Fruit fly (Drosophila melanogaster) whole organism, embryonic: ENCODE measurements around the gene Gga.
A peak's percentile ranks its signal among the peaks of the same experiment; 100 is the strongest.

Source experiments
- Antp ChIP-seq: fragments of 200-800 bp; sonication (Bioruptor generic); optimal IDR thresholded peaks from 3 replicates; lab custom pipeline; 2016; ENCODE audit warnings: missing biosample characterization, missing genetic modification characterization
- Blimp-1 ChIP-seq: fragments of 200-800 bp; sonication (Bioruptor generic); optimal IDR thresholded peaks from 3 replicates; lab custom pipeline; 2018; ENCODE audit warnings: missing biosample characterization, missing genetic modification characterization, mild to moderate bottlenecking, moderate library complexity, missing genetic modification reagents
- C15 ChIP-seq: fragments of 200-800 bp; sonication (Bioruptor generic); IDR thresholded peaks from 3 replicates; pipeline ENCODE4 v1.3.6; 2022; ENCODE audit warnings: missing biosample characterization, missing genetic modification characterization
- CG11093 ChIP-seq: fragments of 200-800 bp; sonication (Bioruptor generic); IDR thresholded peaks from 3 replicates; pipeline ENCODE4 v1.3.6; 2022; ENCODE audit warnings: missing biosample characterization, missing genetic modification characterization
- CG11398 ChIP-seq: fragments of 200-800 bp; sonication (Bioruptor generic); optimal IDR thresholded peaks from 2 replicates; lab custom pipeline; 2016; ENCODE audit warnings: missing biosample characterization, missing genetic modification characterization
- CG13287 ChIP-seq: fragments of 200-800 bp; sonication (Bioruptor generic); IDR thresholded peaks from 2 replicates; pipeline ENCODE4 v1.3.6; 2022; ENCODE audit warnings: missing biosample characterization, missing genetic modification characterization; ENCODE audit not compliant: partially characterized antibody
- CG13894 ChIP-seq: fragments of 200-800 bp; sonication (Bioruptor generic); optimal IDR thresholded peaks from 3 replicates; lab custom pipeline; 2018; ENCODE audit warnings: missing biosample characterization, mild to moderate bottlenecking, missing genetic modification characterization, moderate library complexity
- CG14965 ChIP-seq: fragments of 200-800 bp; sonication (Bioruptor generic); optimal IDR thresholded peaks from 2 replicates; lab custom pipeline; 2016; ENCODE audit warnings: missing biosample characterization, missing genetic modification characterization, borderline replicate concordance
- CG17359 ChIP-seq: fragments of 200-800 bp; sonication (Bioruptor generic); optimal IDR thresholded peaks from 3 replicates; lab custom pipeline; 2018; ENCODE audit warnings: missing biosample characterization, mild to moderate bottlenecking, missing genetic modification characterization, moderate library complexity
- CG17361 ChIP-seq: fragments of 200-800 bp; sonication (Bioruptor generic); IDR thresholded peaks from 3 replicates; pipeline ENCODE4 v1.3.6; 2022; ENCODE audit warnings: missing biosample characterization, missing genetic modification characterization
- CG2120 ChIP-seq: fragments of 200-800 bp; sonication (Bioruptor generic); optimal IDR thresholded peaks from 3 replicates; lab custom pipeline; 2016; ENCODE audit warnings: missing biosample characterization, missing genetic modification characterization
- CG4424 ChIP-seq: fragments of 200-800 bp; sonication (Bioruptor generic); optimal IDR thresholded peaks from 3 replicates; lab custom pipeline; 2016; ENCODE audit warnings: missing biosample characterization, missing genetic modification characterization
- CG8089 ChIP-seq: fragments of 200-800 bp; sonication (Bioruptor generic); optimal IDR thresholded peaks from 3 replicates; lab custom pipeline; 2016; ENCODE audit warnings: missing biosample characterization, missing genetic modification characterization
- CG9727 ChIP-seq: fragments of 200-800 bp; sonication (Bioruptor generic); optimal IDR thresholded peaks from 3 replicates; lab custom pipeline; 2017; ENCODE audit warnings: missing biosample characterization, mild to moderate bottlenecking, missing genetic modification characterization
- CG9876 ChIP-seq: fragments of 200-800 bp; sonication (Bioruptor generic); optimal IDR thresholded peaks from 2 replicates; lab custom pipeline; 2016; ENCODE audit warnings: missing biosample characterization, missing genetic modification characterization
- Dbx ChIP-seq: fragments of 200-800 bp; sonication (Bioruptor generic); IDR thresholded peaks from 3 replicates; pipeline ENCODE4 v1.3.6; 2022; ENCODE audit warnings: missing biosample characterization, missing genetic modification characterization
- Dip2 ChIP-seq: fragments of 200-800 bp; sonication (Bioruptor generic); IDR thresholded peaks from 2 replicates; pipeline ENCODE4 v1.3.6; 2022; ENCODE audit warnings: missing biosample characterization, missing genetic modification characterization
- MESR4 ChIP-seq: fragments of 200-800 bp; sonication (Bioruptor generic); optimal IDR thresholded peaks from 2 replicates; lab custom pipeline; 2018; ENCODE audit warnings: missing biosample characterization, mild to moderate bottlenecking, missing genetic modification characterization, moderate library complexity
- MTF-1 ChIP-seq: fragments of 200-800 bp; sonication (Bioruptor generic); optimal IDR thresholded peaks from 2 replicates; lab custom pipeline; 2018; ENCODE audit warnings: missing biosample characterization, mild to moderate bottlenecking, missing genetic modification characterization, borderline replicate concordance
- Nf-YA ChIP-seq: fragments of 200-800 bp; sonication (Bioruptor generic); IDR thresholded peaks from 2 replicates; pipeline ENCODE4 v1.3.6; 2022; ENCODE audit warnings: missing biosample characterization, missing genetic modification characterization
- Opbp ChIP-seq: fragments of 200-800 bp; sonication (Bioruptor generic); IDR thresholded peaks from 3 replicates; pipeline ENCODE4 v1.3.6; 2022; ENCODE audit warnings: missing biosample characterization, missing genetic modification characterization; ENCODE audit not compliant: partially characterized antibody
- Sin3A ChIP-seq: fragments of >200 bp; optimal IDR thresholded peaks from 2 replicates; lab custom pipeline; 2018
- Sox102F ChIP-seq: fragments of 200-800 bp; sonication (Bioruptor generic); optimal IDR thresholded peaks from 2 replicates; lab custom pipeline; 2018; ENCODE audit warnings: missing biosample characterization, mild to moderate bottlenecking, missing genetic modification characterization, moderate library complexity
- Sry-δ ChIP-seq: fragments of 200-800 bp; sonication (Bioruptor generic); optimal IDR thresholded peaks from 2 replicates; lab custom pipeline; 2016; ENCODE audit warnings: missing biosample characterization, missing genetic modification characterization
- TFAM ChIP-seq: fragments of 200-800 bp; sonication (Bioruptor generic); optimal IDR thresholded peaks from 2 replicates; lab custom pipeline; 2017; ENCODE audit warnings: missing biosample characterization, missing genetic modification characterization, inconsistent platforms
- ab ChIP-seq: fragments of 200-800 bp; sonication (Bioruptor generic); optimal IDR thresholded peaks from 2 replicates; lab custom pipeline; 2016; ENCODE audit warnings: missing biosample characterization, missing genetic modification characterization
- ac ChIP-seq: fragments of 200-800 bp; sonication (Bioruptor generic); optimal IDR thresholded peaks from 3 replicates; lab custom pipeline; 2017; ENCODE audit warnings: missing biosample characterization, mild to moderate bottlenecking, missing genetic modification characterization
- bsh ChIP-seq, 2 experiments: fragments of 200-800 bp; sonication (Bioruptor generic); optimal IDR thresholded peaks; 2 replicates each; lab custom pipeline; 2017 to 2018; ENCODE audit warnings: mild to moderate bottlenecking in 2 of 2, missing biosample characterization in 2 of 2, missing genetic modification characterization in 2 of 2, moderate library complexity in 1 of 2
- btn ChIP-seq: fragments of 200-800 bp; sonication (Bioruptor generic); optimal IDR thresholded peaks from 2 replicates; lab custom pipeline; 2016; ENCODE audit warnings: missing biosample characterization, missing genetic modification characterization
- caup ChIP-seq: fragments of 200-800 bp; sonication (Bioruptor generic); optimal IDR thresholded peaks from 3 replicates; lab custom pipeline; 2017; ENCODE audit warnings: missing biosample characterization, mild to moderate bottlenecking, missing genetic modification characterization, moderate library complexity; ENCODE audit not compliant: severe bottlenecking
- crc ChIP-seq: fragments of 200-800 bp; sonication (Bioruptor generic); optimal IDR thresholded peaks from 2 replicates; lab custom pipeline; 2016; ENCODE audit warnings: missing biosample characterization, missing genetic modification characterization
- cwo ChIP-seq: fragments of 200-800 bp; sonication (Bioruptor generic); optimal IDR thresholded peaks from 3 replicates; lab custom pipeline; 2017; ENCODE audit warnings: missing biosample characterization, missing genetic modification characterization, mild to moderate bottlenecking, moderate library complexity, missing genetic modification reagents
- dati ChIP-seq: fragments of 200-800 bp; sonication (Bioruptor generic); IDR thresholded peaks from 2 replicates; pipeline ENCODE4 v1.3.6; 2022; ENCODE audit warnings: missing biosample characterization, missing genetic modification characterization
- disco-r ChIP-seq: fragments of 200-800 bp; sonication (Bioruptor generic); optimal IDR thresholded peaks from 2 replicates; lab custom pipeline; 2016; ENCODE audit warnings: missing biosample characterization, missing genetic modification characterization
- fd3F ChIP-seq: fragments of 200-800 bp; sonication (Bioruptor generic); optimal IDR thresholded peaks from 2 replicates; lab custom pipeline; 2018; ENCODE audit warnings: missing biosample characterization, mild to moderate bottlenecking, missing genetic modification characterization, moderate library complexity
- fu2 ChIP-seq: fragments of 200-800 bp; sonication (Bioruptor generic); optimal IDR thresholded peaks from 2 replicates; lab custom pipeline; 2016; ENCODE audit warnings: missing biosample characterization, missing genetic modification characterization
- hkb ChIP-seq, 2 experiments: fragments of 200-800 bp in 1 of 2; fragments of >200 bp in 1 of 2; sonication (Bioruptor generic) in 1 of 2; IDR thresholded peaks in 1 of 2; optimal IDR thresholded peaks in 1 of 2; 2 replicates each; pipeline versions ENCODE4 v1.3.6 to Lab custom; 2017 to 2022; ENCODE audit warnings: missing biosample characterization in 1 of 2, missing genetic modification characterization in 1 of 2
- jing ChIP-seq: fragments of 200-800 bp; sonication (Bioruptor generic); optimal IDR thresholded peaks from 2 replicates; lab custom pipeline; 2018; ENCODE audit warnings: missing biosample characterization, mild to moderate bottlenecking, missing genetic modification characterization
- kay ChIP-seq: fragments of 200-800 bp; sonication (Bioruptor generic); optimal IDR thresholded peaks from 2 replicates; lab custom pipeline; 2016; ENCODE audit warnings: missing biosample characterization, missing genetic modification characterization
- lov ChIP-seq, 2 experiments: fragments of 200-800 bp in 1 of 2; fragments of >200 bp in 1 of 2; sonication (Bioruptor generic) in 1 of 2; IDR thresholded peaks in 1 of 2; optimal IDR thresholded peaks in 1 of 2; 2 replicates in 1 of 2; 3 replicates in 1 of 2; pipeline versions ENCODE4 v1.3.6 to Lab custom; 2017 to 2022; ENCODE audit warnings: missing biosample characterization in 1 of 2, missing genetic modification characterization in 1 of 2
- nerfin-1 ChIP-seq: fragments of 200-800 bp; sonication (Bioruptor generic); optimal IDR thresholded peaks from 3 replicates; lab custom pipeline; 2019; ENCODE audit warnings: missing biosample characterization, mild to moderate bottlenecking, missing genetic modification characterization, moderate library complexity
- phol ChIP-seq: fragments of 200-800 bp; sonication (Bioruptor generic); optimal IDR thresholded peaks from 3 replicates; lab custom pipeline; 2018; ENCODE audit warnings: missing biosample characterization, mild to moderate bottlenecking, missing genetic modification characterization, moderate library complexity
- repo ChIP-seq: fragments of 200-800 bp; sonication (Bioruptor generic); optimal IDR thresholded peaks from 2 replicates; lab custom pipeline; 2016; ENCODE audit warnings: missing biosample characterization, missing genetic modification characterization
- sd ChIP-seq: fragments of 200-800 bp; sonication (Bioruptor generic); optimal IDR thresholded peaks from 3 replicates; lab custom pipeline; 2018; ENCODE audit warnings: missing biosample characterization, mild to moderate bottlenecking, missing genetic modification characterization, moderate library complexity
- tio ChIP-seq: fragments of 200-800 bp; sonication (Bioruptor generic); optimal IDR thresholded peaks from 2 replicates; lab custom pipeline; 2017; ENCODE audit warnings: missing biosample characterization, missing genetic modification characterization, inconsistent platforms
- unc-4 ChIP-seq: fragments of 200-800 bp; sonication (Bioruptor generic); IDR thresholded peaks from 2 replicates; pipeline ENCODE4 v1.3.6; 2022; ENCODE audit warnings: missing biosample characterization, missing genetic modification characterization; ENCODE audit not compliant: partially characterized antibody
- unpg ChIP-seq: fragments of 200-800 bp; sonication (Bioruptor generic); optimal IDR thresholded peaks from 3 replicates; lab custom pipeline; 2018; ENCODE audit warnings: missing biosample characterization, mild to moderate bottlenecking, missing genetic modification characterization, moderate library complexity
- vfl ChIP-seq: fragments of 200-800 bp; sonication (Bioruptor generic); optimal IDR thresholded peaks from 2 replicates; lab custom pipeline; 2016; ENCODE audit warnings: missing biosample characterization, missing genetic modification characterization

Gga gene

DNA sequence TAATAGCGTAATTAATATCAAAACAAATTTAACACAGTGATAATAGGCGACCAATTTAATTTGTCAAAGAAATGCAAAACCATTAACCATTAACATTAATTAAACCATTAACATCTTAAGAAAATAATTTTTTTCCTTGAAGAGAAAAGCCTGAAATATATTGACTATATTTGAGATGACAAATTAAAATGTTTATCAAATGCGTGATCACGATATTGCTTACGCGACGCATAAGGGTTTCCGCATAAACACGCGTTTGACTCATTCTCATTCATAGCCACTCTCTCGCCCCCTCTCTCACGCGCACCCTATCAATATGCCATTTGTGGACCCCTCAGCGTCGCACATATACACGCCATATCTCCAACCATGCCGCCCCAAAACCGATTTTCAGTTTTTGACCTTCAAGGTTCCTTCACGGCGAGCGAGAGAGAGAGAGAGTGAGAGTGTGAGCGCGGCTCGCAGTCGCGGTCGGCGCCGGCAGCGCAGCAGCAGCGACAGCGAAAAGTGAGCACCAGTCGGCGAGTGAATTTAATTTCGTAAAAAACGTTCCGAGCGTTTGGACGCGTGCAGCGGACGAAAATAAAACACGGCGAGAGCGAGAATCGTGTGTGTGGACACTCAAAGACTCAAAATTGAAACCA lies 15.3 kb upstream of the Gga start, which contains the start of gene Hex-A (continued):
- TF ChIP-seq CG11093 (GFP tag; lab: Robert Waterston, UW) (peak; percentile 64), disco-r (peak; percentile 95), Dip2 (peak; percentile 42; the same call in 1 of the 2 replicates), Dbx (GFP tag; lab: Robert Waterston, UW) (peak; percentile 92), CG17361 (GFP tag; lab: Robert Waterston, UW) (peak; percentile 96), ab (GFP tag; lab: Kevin White, UChicago) (peak; percentile 55), Blimp-1 (GFP tag; lab: Kevin White, UChicago) (peak; percentile 94), CG4424 (GFP tag; lab: Kevin White, UChicago) (peak; percentile 92), repo (GFP tag; lab: Kevin White, UChicago) (peak; percentile 90), sd (tag; lab: Kevin White, UChicago) (peak; percentile 92), caup (GFP tag; lab: Kevin White, UChicago) (peak; percentile 97), CG11398 (peak; percentile 86), CG14965 (GFP tag; lab: Kevin White, UChicago) (peak; percentile 50), CG2120 (peak; percentile 97), kay (GFP tag; lab: Kevin White, UChicago) (peak; percentile 96), ac (peak; percentile 41), btn (GFP tag; lab: Kevin White, UChicago) (peak; percentile 81), CG9876 (peak; percentile 76), jing (GFP tag; lab: Kevin White, UChicago) (peak; percentile 89), CG9727 (peak; percentile 98), Sry-δ (GFP tag; lab: Kevin White, UChicago) (peak; percentile 62), Sin3A (lab: Kevin White, UChicago) (no peak), CG13287 (peak; percentile 55), tio (GFP tag; lab: Kevin White, UChicago) (peak; percentile 85), unc-4 (GFP tag; lab: Robert Waterston, UW) (peak; percentile 53), vfl (GFP tag; lab: Kevin White, UChicago) (peak; percentile 89), TFAM (GFP tag; lab: Kevin White, UChicago) (peak; percentile 76), MESR4 (GFP tag; lab: Kevin White, UChicago) (peak; percentile 23), Opbp (peak; percentile 44; the same call in 1 of the 3 replicates), Antp (GFP tag; lab: Kevin White, UChicago) (peak; percentile 85), fd3F (peak; percentile 96), fu2 (peak; percentile 93), CG13894 (peak; percentile 98), lov (optimal IDR thresholded peaks at IDR 0.05; lab: Kevin White, UChicago) (no peak), lov (GFP tag; IDR thresholded peaks at IDR 0.05; lab: Robert Waterston, UW) (peak; percentile 80), dati (GFP tag; lab: Robert Waterston, UW) (peak; percentile 73), unpg (GFP tag; lab: Kevin White, UChicago) (peak; percentile 98), MTF-1 (GFP tag; lab: Kevin White, UChicago) (peak; percentile 86), crc (GFP tag; lab: Kevin White, UChicago) (peak; percentile 93), hkb (optimal IDR thresholded peaks at IDR 0.05; lab: Kevin White, UChicago) (no peak), hkb (GFP tag; IDR thresholded peaks at IDR 0.05; lab: Robert Waterston, UW) (peak; percentile 95), CG8089 (GFP tag; lab: Kevin White, UChicago) (peak; percentile 87), cwo (GFP tag; lab: Kevin White, UChicago) (peak; percentile 96), bsh (GFP tag; optimal IDR thresholded peaks at IDR 0.05; lab: Kevin White, UChicago) (peak; percentile 95 to 97), C15 (GFP tag; lab: Robert Waterston, UW) (peak; percentile 87), phol (tag; lab: Kevin White, UChicago) (peak; percentile 97), Nf-YA (GFP tag; lab: Robert Waterston, UW) (peak; percentile 77), Sox102F (GFP tag; lab: Kevin White, UChicago) (peak; percentile 97), nerfin-1 (tag; lab: Kevin White, UChicago) (peak; percentile 97), CG17359 (tag; lab: Kevin White, UChicago) (peak; percentile 96)
